Worm (Caenorhabditis elegans): Measurements from ENCODE around the gene lap-2.

Gene lap-2

ce11 chrV:13092349-13092748 is 48.8 kb downstream of the lap-2 start, which contains the start of gene lurp-4:
lurp-4 (plus strand) TSS chrV:13092649.
- TF ChIP-seq nhr-28 (tag; optimal IDR thresholded peaks at IDR 0.05) = no peak
- TF ChIP-seq fkh-10 (GFP tag; optimal IDR thresholded peaks at IDR 0.05) = no peak
- no peak for TF ChIP-seq elt-3 (tag; optimal IDR thresholded peaks at IDR 0.05)
- no peak for TF ChIP-seq nfya-1 (tag; optimal IDR thresholded peaks at IDR 0.05; ENCODE audit: insufficient read depth)
- no peak for TF ChIP-seq fos-1 (tag; optimal IDR thresholded peaks at IDR 0.05)
- TF ChIP-seq mml-1 (tag; optimal IDR thresholded peaks at IDR 0.05) = no peak

- TF ChIP-seq lin-39 (tag; optimal IDR thresholded peaks at IDR 0.05) (no peak), nhr-23 (tag; optimal IDR thresholded peaks at IDR 0.05) (no peak), sea-2 (GFP tag; optimal IDR thresholded peaks at IDR 0.05) (no peak), pha-4 (tag; optimal IDR thresholded peaks at IDR 0.05) (no peak)
Observed at ce11 chrV:13095654-13096053, 52.1 kb downstream of the lap-2 start, which contains the start of gene C34B4.5. C34B4.5 (plus strand) TSS chrV:13095954.

All from whole organism, L3 larva.